Worm (Caenorhabditis elegans) whole organism, midembryonic: ENCODE measurements around the gene zfp-1.

Experiments
- cog-1 ChIP-seq: sonication (generic microtip); optimal IDR thresholded peaks from 2 replicates; lab custom pipeline; 2016; ENCODE audit warnings: missing genetic modification characterization, missing compliant biosample characterization
- flt-1 ChIP-seq: fragments of 200-800 bp; sonication (Bioruptor generic); IDR thresholded peaks from 2 replicates; pipeline ENCODE4 v1.3.6; 2022; ENCODE audit warnings: missing genetic modification characterization, missing compliant biosample characterization

ce11 chrIII:8749487-8749886 lies 41.8 kb upstream of the zfp-1 start, which contains the start of gene sma-2:
- TF ChIP-seq cog-1 (tag; lab: Kevin White, UChicago) (no peak), flt-1 (GFP tag; lab: Robert Waterston, UW) (no peak)
